Fruit fly (Drosophila melanogaster): Measurements from ENCODE around the gene CG42820.

CG42820 gene

DNA sequence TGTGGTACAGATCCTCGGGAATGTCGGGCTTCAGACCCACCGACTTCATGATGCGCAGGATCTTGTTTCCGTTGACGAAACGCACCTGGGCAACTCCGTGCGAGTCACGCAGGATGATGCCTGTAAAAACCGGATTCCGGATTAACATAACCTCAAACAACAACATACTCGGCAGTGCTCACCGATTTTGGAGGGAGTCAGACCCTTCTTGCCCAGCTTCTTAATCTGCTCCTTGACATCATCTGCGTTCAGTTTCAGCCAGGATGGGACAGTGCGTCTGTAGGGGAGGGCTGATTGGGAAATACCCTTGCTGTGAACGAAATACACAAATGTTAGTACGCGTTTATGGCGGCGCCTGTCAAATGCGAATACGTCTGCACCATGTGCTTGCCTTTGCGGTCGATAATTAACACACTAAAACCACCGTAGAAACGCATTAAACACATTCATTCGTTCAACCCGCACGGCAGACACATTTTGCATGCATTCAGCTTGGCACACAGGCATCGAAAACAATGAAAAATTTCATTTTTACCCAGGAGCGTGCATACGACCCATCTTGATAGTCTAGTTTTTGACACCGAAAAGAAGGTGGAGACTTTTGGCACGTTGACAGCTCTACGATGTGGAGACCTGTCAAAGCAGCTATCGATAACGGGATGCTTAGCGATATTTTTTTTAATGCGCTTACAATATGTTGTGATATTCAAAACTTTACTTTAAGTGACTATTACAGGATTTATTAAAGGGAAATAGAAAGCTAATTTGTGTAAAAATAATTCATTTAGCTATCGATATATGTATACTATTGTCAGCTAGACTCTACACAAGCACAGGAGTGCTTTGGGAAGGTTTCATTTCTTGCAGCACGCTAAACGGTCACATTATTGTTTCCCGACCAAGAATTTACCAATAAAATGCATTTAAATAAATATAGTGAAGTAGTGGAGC lies 27.9 kb downstream of the CG42820 start, which contains the start of the genes RpS13 and CSN8:
TSS of gene RpS13 (minus strand) at position 657 of the 951 bp plus-strand sequence.
TSS of gene CSN8 (plus strand) at position 850 of the 951 bp plus-strand sequence.
- no peak for TF ChIP-seq CG6808 (GFP tag; optimal IDR thresholded peaks at IDR 0.05)
- TF ChIP-seq CG11294 (GFP tag; IDR thresholded peaks at IDR 0.05) = no peak
- no peak for TF ChIP-seq CG6854 (GFP tag; optimal IDR thresholded peaks at IDR 0.05)
- no peak for TF ChIP-seq fd59A (GFP tag; optimal IDR thresholded peaks at IDR 0.05)
- no peak for TF ChIP-seq dac (GFP tag; optimal IDR thresholded peaks at IDR 0.05)
- no peak for TF ChIP-seq CG8319 (GFP tag; optimal IDR thresholded peaks at IDR 0.05)
- TF ChIP-seq CG1621 (tag; optimal IDR thresholded peaks at IDR 0.05) = peak; percentile 49
- TF ChIP-seq achi (GFP tag; optimal IDR thresholded peaks at IDR 0.05) = peak; percentile 100
- TF ChIP-seq Smox (GFP tag; optimal IDR thresholded peaks at IDR 0.05) = peak; percentile 7
- no peak for TF ChIP-seq Lpt (GFP tag; optimal IDR thresholded peaks at IDR 0.05)
- TF ChIP-seq Hr38 (GFP tag; optimal IDR thresholded peaks at IDR 0.05) = no peak
- 0 out of 3 replicates have a peak, but pooled peaks have one; percentile 18 for TF ChIP-seq CG8119 (GFP tag; IDR thresholded peaks at IDR 0.05)
- TF ChIP-seq CG11762 (GFP tag; optimal IDR thresholded peaks at IDR 0.05; ENCODE audit: insufficient read depth) = no peak
- peak; percentile 8 for TF ChIP-seq topi (GFP tag; optimal IDR thresholded peaks at IDR 0.05)
- no peak for TF ChIP-seq CG10669 (GFP tag; optimal IDR thresholded peaks at IDR 0.05)
- TF ChIP-seq Sox102F (GFP tag; optimal IDR thresholded peaks at IDR 0.05) = no peak
- no peak for TF ChIP-seq CG3919 (GFP tag; optimal IDR thresholded peaks at IDR 0.05)
- no peak for TF ChIP-seq fd85E (GFP tag; optimal IDR thresholded peaks at IDR 0.05)
- TF ChIP-seq esn (GFP tag; optimal IDR thresholded peaks at IDR 0.05) = peak; percentile 36
- TF ChIP-seq lz (GFP tag; optimal IDR thresholded peaks at IDR 0.05) = peak; percentile 15
- no peak for TF ChIP-seq CG3032 (tag; optimal IDR thresholded peaks at IDR 0.05)
- no peak for TF ChIP-seq salr (GFP tag; optimal IDR thresholded peaks at IDR 0.05)
- no peak for TF ChIP-seq Eip75B (GFP tag; optimal IDR thresholded peaks at IDR 0.05)
- TF ChIP-seq CG4318 (GFP tag; optimal IDR thresholded peaks at IDR 0.05) = no peak
- TF ChIP-seq cyc (GFP tag; optimal IDR thresholded peaks at IDR 0.05) = no peak
- no peak for TF ChIP-seq CG6792 (GFP tag; optimal IDR thresholded peaks at IDR 0.05)
- TF ChIP-seq Met (GFP tag; optimal IDR thresholded peaks at IDR 0.05) = peak; percentile 16
- TF ChIP-seq CG15336 (GFP tag; IDR thresholded peaks at IDR 0.05) = no peak
- TF ChIP-seq fkh (GFP tag; optimal IDR thresholded peaks at IDR 0.05) = peak; percentile 53
- TF ChIP-seq CG6163 (GFP tag; IDR thresholded peaks at IDR 0.05) = no peak
- TF ChIP-seq ss (GFP tag; optimal IDR thresholded peaks at IDR 0.05) = peak in 1 of 2 experiments; percentile 9
- TF ChIP-seq Eip78C (GFP tag) = peak; percentile 59
- TF ChIP-seq Hr39 (GFP tag; optimal IDR thresholded peaks at IDR 0.05) = peak; percentile 7
- TF ChIP-seq Sox14 (GFP tag; optimal IDR thresholded peaks at IDR 0.05) = peak; percentile 34

DNA sequence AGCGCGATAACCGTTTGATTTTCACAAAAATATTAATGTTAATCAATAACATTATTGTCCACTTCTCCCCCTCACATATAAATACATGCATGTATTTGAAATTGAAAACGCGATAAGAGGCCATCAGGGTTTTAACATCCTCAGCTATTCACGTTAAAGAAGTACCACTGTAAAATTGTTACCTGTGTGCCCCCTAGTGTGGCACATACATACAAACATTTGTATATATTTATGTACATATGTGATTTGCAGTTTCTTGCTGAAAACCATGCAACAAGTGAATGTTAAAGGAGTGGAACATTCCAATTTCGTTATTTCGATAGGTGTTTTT lies 29.3 kb downstream of the CG42820 start:
- peak; percentile 6; the same call in 2 of the 3 replicates for TF ChIP-seq eg (GFP tag; IDR thresholded peaks at IDR 0.05)
- peak in 1 of 2 experiments; percentile 24 for TF ChIP-seq salr (GFP tag; optimal IDR thresholded peaks at IDR 0.05)
- no peak for TF ChIP-seq fkh (GFP tag; optimal IDR thresholded peaks at IDR 0.05)
- no peak for TF ChIP-seq topi (GFP tag; optimal IDR thresholded peaks at IDR 0.05)

DNA sequence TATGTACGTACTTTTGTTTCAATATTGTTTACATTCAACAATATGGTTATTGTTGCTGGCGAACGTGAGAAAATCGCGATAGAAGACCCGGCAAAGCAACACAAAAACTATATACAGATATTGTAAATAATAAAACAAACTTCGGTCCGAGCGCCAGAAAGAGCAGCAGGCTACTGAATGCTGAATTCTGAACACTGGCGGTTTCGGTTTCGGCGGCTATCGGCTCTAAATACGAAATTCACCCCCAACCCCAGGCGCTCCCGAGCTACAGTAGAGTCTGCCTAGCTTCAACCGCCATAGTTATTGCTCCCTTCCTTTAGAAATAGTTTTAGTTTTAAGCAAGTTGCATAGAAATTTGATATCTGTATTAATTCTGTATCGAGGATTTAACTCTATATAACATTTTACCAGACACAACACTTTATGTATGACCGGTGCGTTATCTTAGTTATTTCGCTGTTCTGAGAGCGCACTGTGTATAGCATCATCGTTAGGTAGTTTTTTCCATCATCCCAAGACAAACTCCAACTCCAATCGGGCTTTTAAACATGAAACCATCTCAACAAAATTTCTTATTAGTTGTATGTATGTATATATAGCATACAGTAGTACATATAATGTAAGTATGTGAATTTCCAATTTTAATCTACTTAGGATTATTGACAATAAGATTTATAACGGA lies 29.8 kb downstream of the CG42820 start, which contains the start of gene CG7627:
TSS of gene CG7627 (minus strand) at position 197 of the 682 bp plus-strand sequence.
- peak; percentile 74 for TF ChIP-seq pdm3 (GFP tag; optimal IDR thresholded peaks at IDR 0.05)
- peak; percentile 64 for TF ChIP-seq CG6808 (GFP tag; optimal IDR thresholded peaks at IDR 0.05)
- TF ChIP-seq salr (GFP tag; optimal IDR thresholded peaks at IDR 0.05) = peak; percentile 12 to 57
- peak; percentile 68; the same call in 1 of the 2 replicates for TF ChIP-seq CG11294 (GFP tag; IDR thresholded peaks at IDR 0.05)
- TF ChIP-seq Ets96B (tag; optimal IDR thresholded peaks at IDR 0.05) = no peak
- TF ChIP-seq dsx (GFP tag; optimal IDR thresholded peaks at IDR 0.05; ENCODE audit: poor library complexity, severe bottlenecking) = peak; percentile 47
- TF ChIP-seq Ets21C (GFP tag; optimal IDR thresholded peaks at IDR 0.05) = peak; percentile 62
- TF ChIP-seq Hr39 (GFP tag; optimal IDR thresholded peaks at IDR 0.05) = peak; percentile 73
- peak; percentile 68 for TF ChIP-seq Smox (GFP tag; optimal IDR thresholded peaks at IDR 0.05)
- peak; percentile 59 for TF ChIP-seq CG8319 (GFP tag; optimal IDR thresholded peaks at IDR 0.05)
- TF ChIP-seq CG6792 (GFP tag; optimal IDR thresholded peaks at IDR 0.05) = peak; percentile 60
- peak; percentile 65 for TF ChIP-seq CG6276 (GFP tag; optimal IDR thresholded peaks at IDR 0.05)
- TF ChIP-seq topi (GFP tag; optimal IDR thresholded peaks at IDR 0.05) = peak; percentile 71
- TF ChIP-seq lz (GFP tag; optimal IDR thresholded peaks at IDR 0.05) = peak; percentile 80
- peak; percentile 51 for TF ChIP-seq acj6 (GFP tag; optimal IDR thresholded peaks at IDR 0.05)
- TF ChIP-seq Lpt (GFP tag; optimal IDR thresholded peaks at IDR 0.05) = peak; percentile 16
- TF ChIP-seq CG32006 (GFP tag; optimal IDR thresholded peaks at IDR 0.05) = peak; percentile 76
- peak; percentile 75 for TF ChIP-seq cyc (GFP tag; optimal IDR thresholded peaks at IDR 0.05)
- peak; percentile 5 for TF ChIP-seq CG11762 (GFP tag; optimal IDR thresholded peaks at IDR 0.05; ENCODE audit: insufficient read depth)
- TF ChIP-seq CG4318 (GFP tag; optimal IDR thresholded peaks at IDR 0.05) = no peak
- TF ChIP-seq spab (GFP tag; optimal IDR thresholded peaks at IDR 0.05) = peak; percentile 53

Measured in whole organism, prepupa.